Worm (Caenorhabditis elegans) whole organism, young adult: ENCODE measurements around the gene srx-31.

ENCODE experiments used
- B0336.3 ChIP-seq: fragments of 200-800 bp; sonication (Bioruptor generic); IDR thresholded peaks from 2 replicates; pipeline ENCODE4 v1.3.6; 2022; ENCODE audit warnings: missing genetic modification characterization, missing compliant biosample characterization
- C06A6.2 ChIP-seq: fragments of 200-800 bp; sonication (Bioruptor generic); conservative IDR thresholded peaks from 2 replicates; pipeline ENCODE4 v1.3.6; 2022; ENCODE audit warnings: missing genetic modification characterization, missing compliant biosample characterization
- F22D6.2 ChIP-seq: sonication (generic microtip); optimal IDR thresholded peaks from 2 replicates; lab custom pipeline; 2016; ENCODE audit warnings: mild to moderate bottlenecking, missing genetic modification characterization, missing compliant biosample characterization
- F37B4.10 ChIP-seq: fragments of 200-800 bp; sonication (Bioruptor generic); IDR thresholded peaks from 2 replicates; pipeline ENCODE4 v1.3.6; 2022; ENCODE audit warnings: missing genetic modification characterization, missing compliant biosample characterization
- F49E8.2 ChIP-seq: sonication (generic microtip); optimal IDR thresholded peaks from 3 replicates; lab custom pipeline; 2017; ENCODE audit warnings: missing genetic modification characterization, mild to moderate bottlenecking, missing compliant biosample characterization, antibody characterized with exemption, moderate library complexity; ENCODE audit not compliant: insufficient read depth
- F52B5.7 ChIP-seq: sonication (generic microtip); optimal IDR thresholded peaks from 2 replicates; lab custom pipeline; 2016; ENCODE audit warnings: mild to moderate bottlenecking, missing genetic modification characterization, missing compliant biosample characterization
- F57A8.1 ChIP-seq: fragments of 200-800 bp; sonication (Bioruptor generic); optimal IDR thresholded peaks from 2 replicates; lab custom pipeline; 2018; ENCODE audit warnings: mild to moderate bottlenecking, missing genetic modification characterization, moderate library complexity, missing compliant biosample characterization
- K12H6.12 ChIP-seq: fragments of 200-800 bp; sonication (Bioruptor generic); optimal IDR thresholded peaks from 2 replicates; lab custom pipeline; 2018; ENCODE audit warnings: mild to moderate bottlenecking, missing genetic modification characterization, missing compliant biosample characterization
- Y56A3A.18 ChIP-seq: fragments of 200-800 bp; sonication (Bioruptor generic); IDR thresholded peaks from 2 replicates; pipeline ENCODE4 v1.3.6; 2022; ENCODE audit warnings: missing genetic modification reagents, missing genetic modification characterization, missing compliant biosample characterization
- Y67H2A.10 ChIP-seq: fragments of 200-800 bp; sonication (Bioruptor generic); conservative IDR thresholded peaks from 2 replicates; pipeline ENCODE4 v1.3.6; 2022; ENCODE audit warnings: missing genetic modification reagents, missing genetic modification characterization, missing compliant biosample characterization
- ZK185.1 ChIP-seq: sonication (generic microtip); optimal IDR thresholded peaks from 2 replicates; lab custom pipeline; 2016; ENCODE audit warnings: mild to moderate bottlenecking, missing genetic modification characterization, missing compliant biosample characterization; ENCODE audit not compliant: poor library complexity, severe bottlenecking
- ama-1 ChIP-seq, 3 experiments: fragments of 150-350 bp in 1 of 3; sonication (generic microtip) in 2 of 3; optimal IDR thresholded peaks; 2 replicates each; lab custom pipeline; 2014 to 2018; ENCODE audit warnings: missing biosample characterization in 2 of 3, missing genetic modification characterization in 2 of 3, missing genetic modification reagents in 2 of 3
- attf-3 ChIP-seq: fragments of 200-800 bp; sonication (Bioruptor generic); conservative IDR thresholded peaks from 2 replicates; pipeline ENCODE4 v1.3.6; 2022; ENCODE audit warnings: missing genetic modification reagents, missing genetic modification characterization, missing compliant biosample characterization
- bed-2 ChIP-seq: fragments of 200-800 bp; sonication (Bioruptor generic); IDR thresholded peaks from 2 replicates; pipeline ENCODE4 v1.3.6; 2022; ENCODE audit warnings: missing genetic modification reagents, missing genetic modification characterization, missing compliant biosample characterization
- cebp-2 ChIP-seq: fragments of 200-800 bp; sonication (Bioruptor generic); IDR thresholded peaks from 2 replicates; pipeline ENCODE4 v1.3.6; 2022; ENCODE audit warnings: missing genetic modification characterization, missing compliant biosample characterization
- ceh-100 ChIP-seq: fragments of 200-800 bp; sonication (Bioruptor generic); IDR thresholded peaks from 2 replicates; pipeline ENCODE4 v1.3.6; 2022; ENCODE audit warnings: missing genetic modification reagents, missing genetic modification characterization, missing compliant biosample characterization
- ceh-27 ChIP-seq: fragments of 200-800 bp; sonication (Bioruptor generic); optimal IDR thresholded peaks from 2 replicates; lab custom pipeline; 2018; ENCODE audit warnings: mild to moderate bottlenecking, missing genetic modification characterization, moderate library complexity, missing compliant biosample characterization
- ceh-40 ChIP-seq: fragments of 200-800 bp; sonication (Bioruptor generic); IDR thresholded peaks from 2 replicates; pipeline ENCODE4 v1.3.6; 2022; ENCODE audit warnings: missing genetic modification characterization, missing compliant biosample characterization
- him-1 ChIP-seq: sonication (generic microtip); optimal IDR thresholded peaks from 2 replicates; lab custom pipeline; 2016; ENCODE audit warnings: missing genotype, missing genetic modification reagents, missing genetic modification characterization, missing compliant biosample characterization
- hlh-12 ChIP-seq: sonication (generic microtip); optimal IDR thresholded peaks from 2 replicates; lab custom pipeline; 2016; ENCODE audit warnings: missing genetic modification characterization, missing compliant biosample characterization
- lin-40 ChIP-seq: sonication (generic microtip); optimal IDR thresholded peaks from 2 replicates; lab custom pipeline; 2016; ENCODE audit warnings: missing genetic modification characterization, mild to moderate bottlenecking, missing compliant biosample characterization, missing genotype, missing genetic modification reagents
- lsl-1 ChIP-seq: fragments of 200-800 bp; sonication (Bioruptor generic); optimal IDR thresholded peaks from 2 replicates; lab custom pipeline; 2018; ENCODE audit warnings: mild to moderate bottlenecking, missing genetic modification characterization, moderate library complexity, missing compliant biosample characterization
- lsy-27 ChIP-seq: sonication (generic microtip); optimal IDR thresholded peaks from 2 replicates; lab custom pipeline; 2017; ENCODE audit warnings: missing genetic modification characterization, mild to moderate bottlenecking, missing compliant biosample characterization, antibody characterized with exemption, missing genotype, borderline replicate concordance; ENCODE audit not compliant: insufficient read depth
- madf-10 ChIP-seq: sonication (generic microtip); optimal IDR thresholded peaks from 2 replicates; lab custom pipeline; 2016; ENCODE audit warnings: mild to moderate bottlenecking, missing genetic modification characterization, missing compliant biosample characterization
- madf-8 ChIP-seq: fragments of 200-800 bp; sonication (Bioruptor generic); conservative IDR thresholded peaks from 2 replicates; pipeline ENCODE4 v1.3.6; 2022; ENCODE audit warnings: missing genetic modification reagents, missing genetic modification characterization, missing compliant biosample characterization
- mcd-1 ChIP-seq: fragments of 200-800 bp; sonication (Bioruptor generic); IDR thresholded peaks from 2 replicates; pipeline ENCODE4 v1.3.6; 2022; ENCODE audit warnings: missing genetic modification reagents, missing genetic modification characterization, missing compliant biosample characterization
- mel-28 ChIP-seq: sonication (generic microtip); optimal IDR thresholded peaks from 2 replicates; lab custom pipeline; 2016; ENCODE audit warnings: borderline replicate concordance, mild to moderate bottlenecking, missing genetic modification characterization, missing compliant biosample characterization
- mxl-1 ChIP-seq: sonication (generic microtip); optimal IDR thresholded peaks from 2 replicates; lab custom pipeline; 2016; ENCODE audit warnings: missing genetic modification characterization, missing compliant biosample characterization
- nfya-1 ChIP-seq: sonication (generic microtip); optimal IDR thresholded peaks from 2 replicates; lab custom pipeline; 2017; ENCODE audit warnings: antibody characterized with exemption, missing compliant biosample characterization, missing genetic modification characterization, borderline replicate concordance; ENCODE audit not compliant: insufficient read depth
- nhr-120 ChIP-seq: fragments of 200-800 bp; sonication (Bioruptor generic); IDR thresholded peaks from 2 replicates; pipeline ENCODE4 v1.3.6; 2022; ENCODE audit warnings: missing genetic modification characterization, missing compliant biosample characterization
- nhr-179 ChIP-seq: sonication (generic microtip); optimal IDR thresholded peaks from 2 replicates; lab custom pipeline; 2016; ENCODE audit warnings: mild to moderate bottlenecking, missing genetic modification characterization, missing compliant biosample characterization
- pbrm-1 ChIP-seq: fragments of 200-800 bp; sonication (Bioruptor generic); IDR thresholded peaks from 2 replicates; pipeline ENCODE4 v1.3.6; 2022; ENCODE audit warnings: missing genetic modification reagents, missing genetic modification characterization, missing compliant biosample characterization
- rec-8 ChIP-seq, 2 experiments: sonication (generic microtip); optimal IDR thresholded peaks; 2 replicates each; lab custom pipeline; 2016; ENCODE audit warnings: mild to moderate bottlenecking in 2 of 2, missing genetic modification characterization in 2 of 2, missing genetic modification reagents in 2 of 2, missing genotype in 2 of 2, missing biosample characterization in 1 of 2, missing compliant biosample characterization in 1 of 2, moderate library complexity in 1 of 2
- sdz-38 ChIP-seq: sonication (generic microtip); optimal IDR thresholded peaks from 2 replicates; lab custom pipeline; 2016; ENCODE audit warnings: missing genotype, missing genetic modification characterization, missing compliant biosample characterization
- sea-2 ChIP-seq: fragments of 200-800 bp; sonication (Bioruptor generic); IDR thresholded peaks from 2 replicates; pipeline ENCODE4 v1.3.6; 2022; ENCODE audit warnings: missing genetic modification characterization, missing compliant biosample characterization
- snpc-1.3 ChIP-seq: sonication (generic microtip); optimal IDR thresholded peaks from 2 replicates; lab custom pipeline; 2017; ENCODE audit warnings: missing genetic modification characterization, mild to moderate bottlenecking, missing compliant biosample characterization, antibody characterized with exemption, moderate library complexity, missing genotype, missing genetic modification reagents; ENCODE audit not compliant: insufficient read depth
- snpc-3.4 ChIP-seq: sonication (generic microtip); optimal IDR thresholded peaks from 2 replicates; lab custom pipeline; 2017; ENCODE audit warnings: missing genetic modification characterization, mild to moderate bottlenecking, missing compliant biosample characterization, antibody characterized with exemption, moderate library complexity, missing genotype, missing genetic modification reagents
- snpc-4 ChIP-seq, 5 experiments: fragments of 150-350 bp in 1 of 5; sonication (generic microtip) in 4 of 5; optimal IDR thresholded peaks; 2 replicates each; lab custom pipeline; 2014 to 2018; ENCODE audit warnings: missing genetic modification characterization in 5 of 5, missing biosample characterization in 3 of 5, antibody characterized with exemption in 2 of 5, mild to moderate bottlenecking in 2 of 5, missing compliant biosample characterization in 2 of 5, missing genotype in 2 of 5, moderate library complexity in 2 of 5, missing genetic modification reagents in 1 of 5
- sptf-2 ChIP-seq: fragments of 200-800 bp; sonication (Bioruptor generic); optimal IDR thresholded peaks from 2 replicates; lab custom pipeline; 2018; ENCODE audit warnings: mild to moderate bottlenecking, missing genetic modification characterization, missing compliant biosample characterization
- xnd-1 ChIP-seq: sonication (generic microtip); optimal IDR thresholded peaks from 2 replicates; lab custom pipeline; 2016; ENCODE audit warnings: missing genotype, missing genetic modification reagents, missing genetic modification characterization, missing compliant biosample characterization
- zim-3 ChIP-seq: sonication (generic microtip); optimal IDR thresholded peaks from 2 replicates; lab custom pipeline; 2017; ENCODE audit warnings: mild to moderate bottlenecking, missing genetic modification characterization, moderate library complexity, missing compliant biosample characterization
- ztf-18 ChIP-seq: sonication (generic microtip); optimal IDR thresholded peaks from 2 replicates; lab custom pipeline; 2016; ENCODE audit warnings: missing genotype, mild to moderate bottlenecking, missing genetic modification characterization, missing compliant biosample characterization
- ztf-25 ChIP-seq: fragments of 200-800 bp; sonication (Bioruptor generic); IDR thresholded peaks from 2 replicates; pipeline ENCODE4 v1.3.6; 2022; ENCODE audit warnings: missing genetic modification reagents, missing genetic modification characterization, missing compliant biosample characterization
- ztf-28 ChIP-seq: fragments of 200-800 bp; sonication (Bioruptor generic); IDR thresholded peaks from 2 replicates; pipeline ENCODE4 v1.3.6; 2022; ENCODE audit warnings: missing genetic modification reagents, missing genetic modification characterization, missing compliant biosample characterization
- ztf-6 ChIP-seq: fragments of 200-800 bp; sonication (Bioruptor generic); IDR thresholded peaks from 2 replicates; pipeline ENCODE4 v1.3.6; 2022; ENCODE audit warnings: missing genetic modification reagents, missing genetic modification characterization, missing compliant biosample characterization

srx-31 gene

ce11 chrV:782432-782831, 40.4 kb downstream of the srx-31 start, which contains the start of gene srab-16:
Gene srab-16, plus strand, starts transcription at chrV:782732.
- TF ChIP-seq ceh-27 (GFP tag; lab: Kevin White, UChicago) (no peak), mxl-1 (tag; lab: Kevin White, UChicago) (no peak), K12H6.12 (tag; lab: Kevin White, UChicago) (no peak), rec-8 (tag; optimal IDR thresholded peaks at IDR 0.05; lab: Kevin White, UChicago) (no peak), mcd-1 (GFP tag; lab: Robert Waterston, UW) (no peak), sptf-2 (GFP tag; lab: Kevin White, UChicago) (no peak), zim-3 (tag; lab: Kevin White, UChicago) (no peak), bed-2 (GFP tag; lab: Robert Waterston, UW) (no peak), ztf-25 (GFP tag; lab: Robert Waterston, UW) (no peak), Y67H2A.10 (GFP tag; lab: Robert Waterston, UW) (no peak), attf-3 (no peak), cebp-2 (GFP tag; lab: Robert Waterston, UW) (no peak), snpc-4 (GFP tag; optimal IDR thresholded peaks at IDR 0.05; lab: Kevin White, UChicago) (no peak), snpc-4 (tag; optimal IDR thresholded peaks at IDR 0.05; lab: Kevin White, UChicago) (no peak), ZK185.1 (tag; lab: Kevin White, UChicago) (no peak), xnd-1 (tag; lab: Kevin White, UChicago) (no peak), F22D6.2 (tag; lab: Kevin White, UChicago) (no peak), hlh-12 (tag; lab: Kevin White, UChicago) (no peak)

ce11 chrV:779999-780398, 42.8 kb downstream of the srx-31 start, which contains the start of gene srbc-60:
Gene srbc-60, plus strand, starts transcription at chrV:780299.
- TF ChIP-seq F52B5.7 = no peak
- no peak for TF ChIP-seq rec-8 (tag; optimal IDR thresholded peaks at IDR 0.05; lab: Kevin White, UChicago)
- TF ChIP-seq him-1 (tag; lab: Kevin White, UChicago) = no peak
- TF ChIP-seq F49E8.2 (tag; lab: Kevin White, UChicago) = no peak
- no peak for TF ChIP-seq nhr-179
- no peak for TF ChIP-seq ztf-18
- TF ChIP-seq ceh-40 (GFP tag; lab: Robert Waterston, UW) = no peak
- no peak for TF ChIP-seq sea-2 (GFP tag; lab: Robert Waterston, UW)
- no peak for TF ChIP-seq pbrm-1 (GFP tag; lab: Robert Waterston, UW)
- no peak for TF ChIP-seq lin-40 (tag; lab: Kevin White, UChicago)
- TF ChIP-seq lsy-27 = no peak
- TF ChIP-seq ztf-28 = no peak
- TF ChIP-seq nhr-120 (GFP tag; lab: Robert Waterston, UW) = no peak
- TF ChIP-seq sdz-38 = no peak
- no peak for TF ChIP-seq B0336.3 (GFP tag; lab: Robert Waterston, UW)
- no peak for TF ChIP-seq snpc-3.4
- TF ChIP-seq Y56A3A.18 = no peak
- TF ChIP-seq madf-8 = no peak
- TF ChIP-seq nfya-1 (tag; lab: Kevin White, UChicago) = no peak

ce11 chrV:778339-778738, 44.5 kb downstream of the srx-31 start, which contains the start of gene srbc-59:
Gene srbc-59, plus strand, starts transcription at chrV:778639.
- TF ChIP-seq K12H6.12 (tag; lab: Kevin White, UChicago) (no peak), mxl-1 (tag; lab: Kevin White, UChicago) (no peak), him-1 (tag; lab: Kevin White, UChicago) (no peak), F37B4.10 (GFP tag; lab: Robert Waterston, UW) (no peak), ztf-18 (no peak), ceh-100 (GFP tag; lab: Robert Waterston, UW) (no peak), mel-28 (no peak), ztf-6 (GFP tag; lab: Robert Waterston, UW) (no peak), F57A8.1 (GFP tag; lab: Kevin White, UChicago) (no peak), C06A6.2 (GFP tag; lab: Robert Waterston, UW) (no peak), madf-10 (tag; lab: Kevin White, UChicago) (no peak), ztf-25 (GFP tag; lab: Robert Waterston, UW) (no peak), lsl-1 (GFP tag; lab: Kevin White, UChicago) (no peak), snpc-1.3 (tag; lab: Kevin White, UChicago) (no peak), ama-1 (optimal IDR thresholded peaks at IDR 0.05; lab: Kevin White, UChicago) (no peak), ama-1 (GFP tag; optimal IDR thresholded peaks at IDR 0.05; lab: Kevin White, UChicago) (no peak)
